Worm (Caenorhabditis elegans) whole organism, young adult: ENCODE measurements around the gene srj-39.

Source experiments
- B0035.1 ChIP-seq: sonication (generic microtip); optimal IDR thresholded peaks from 2 replicates; lab custom pipeline; 2016; ENCODE audit warnings: missing genetic modification characterization, mild to moderate bottlenecking, missing compliant biosample characterization, missing genotype, missing genetic modification reagents
- B0261.1 ChIP-seq: sonication (generic microtip); optimal IDR thresholded peaks from 2 replicates; lab custom pipeline; 2016; ENCODE audit warnings: mild to moderate bottlenecking, missing genetic modification characterization, moderate library complexity, missing compliant biosample characterization
- F10E7.11 ChIP-seq: sonication (generic microtip); optimal IDR thresholded peaks from 2 replicates; lab custom pipeline; 2017; ENCODE audit warnings: mild to moderate bottlenecking, missing genetic modification characterization, moderate library complexity, missing compliant biosample characterization
- F22D6.2 ChIP-seq: sonication (generic microtip); optimal IDR thresholded peaks from 2 replicates; lab custom pipeline; 2016; ENCODE audit warnings: mild to moderate bottlenecking, missing genetic modification characterization, missing compliant biosample characterization
- F23B12.7 ChIP-seq: sonication (generic microtip); optimal IDR thresholded peaks from 2 replicates; lab custom pipeline; 2017; ENCODE audit warnings: missing genetic modification characterization, mild to moderate bottlenecking, missing compliant biosample characterization, antibody characterized with exemption, moderate library complexity; ENCODE audit not compliant: insufficient read depth
- F33H1.4 ChIP-seq: fragments of 200-800 bp; sonication (Bioruptor generic); IDR thresholded peaks from 2 replicates; pipeline ENCODE4 v1.3.6; 2022; ENCODE audit warnings: missing genetic modification reagents, missing genetic modification characterization, missing compliant biosample characterization
- F37B4.10 ChIP-seq: fragments of 200-800 bp; sonication (Bioruptor generic); IDR thresholded peaks from 2 replicates; pipeline ENCODE4 v1.3.6; 2022; ENCODE audit warnings: missing genetic modification characterization, missing compliant biosample characterization
- K11D2.4 ChIP-seq: fragments of 200-800 bp; sonication (Bioruptor generic); IDR thresholded peaks from 2 replicates; pipeline ENCODE4 v1.3.6; 2022; ENCODE audit warnings: missing genetic modification reagents, missing genetic modification characterization, missing compliant biosample characterization
- K12H6.12 ChIP-seq: fragments of 200-800 bp; sonication (Bioruptor generic); optimal IDR thresholded peaks from 2 replicates; lab custom pipeline; 2018; ENCODE audit warnings: mild to moderate bottlenecking, missing genetic modification characterization, missing compliant biosample characterization
- T07F8.4 ChIP-seq: sonication (generic microtip); optimal IDR thresholded peaks from 2 replicates; lab custom pipeline; 2016; ENCODE audit warnings: mild to moderate bottlenecking, missing genetic modification characterization, moderate library complexity, missing compliant biosample characterization
- Y79H2A.3 ChIP-seq: fragments of 200-800 bp; sonication (Bioruptor generic); conservative IDR thresholded peaks from 2 replicates; pipeline ENCODE4 v1.3.6; 2022; ENCODE audit warnings: missing genetic modification reagents, missing genetic modification characterization, missing compliant biosample characterization
- Y95B8A.8 ChIP-seq: fragments of 200-800 bp; sonication (Bioruptor generic); IDR thresholded peaks from 2 replicates; pipeline ENCODE4 v1.3.6; 2022; ENCODE audit warnings: missing genetic modification reagents, missing genetic modification characterization, missing compliant biosample characterization
- ZK185.1 ChIP-seq: sonication (generic microtip); optimal IDR thresholded peaks from 2 replicates; lab custom pipeline; 2016; ENCODE audit warnings: mild to moderate bottlenecking, missing genetic modification characterization, missing compliant biosample characterization; ENCODE audit not compliant: poor library complexity, severe bottlenecking
- ama-1 ChIP-seq, 3 experiments: fragments of 150-350 bp in 1 of 3; sonication (generic microtip) in 2 of 3; optimal IDR thresholded peaks; 2 replicates each; lab custom pipeline; 2014 to 2018; ENCODE audit warnings: missing biosample characterization in 2 of 3, missing genetic modification characterization in 2 of 3, missing genetic modification reagents in 2 of 3
- aptf-2 ChIP-seq: fragments of 200-800 bp; sonication (Bioruptor generic); conservative IDR thresholded peaks from 2 replicates; pipeline ENCODE4 v1.3.6; 2022; ENCODE audit warnings: missing genetic modification reagents, missing genetic modification characterization, missing compliant biosample characterization
- athp-1 ChIP-seq: sonication (generic microtip); optimal IDR thresholded peaks from 2 replicates; lab custom pipeline; 2017; ENCODE audit warnings: mild to moderate bottlenecking, missing genetic modification characterization, missing compliant biosample characterization
- attf-5 ChIP-seq: fragments of 200-800 bp; sonication (Bioruptor generic); optimal IDR thresholded peaks from 2 replicates; lab custom pipeline; 2018; ENCODE audit warnings: mild to moderate bottlenecking, missing genetic modification characterization, missing compliant biosample characterization
- attf-6 ChIP-seq: fragments of 200-800 bp; sonication (Bioruptor generic); IDR thresholded peaks from 2 replicates; pipeline ENCODE4 v1.3.6; 2022; ENCODE audit warnings: missing genetic modification reagents, missing genetic modification characterization, missing compliant biosample characterization
- ceh-100 ChIP-seq: fragments of 200-800 bp; sonication (Bioruptor generic); IDR thresholded peaks from 2 replicates; pipeline ENCODE4 v1.3.6; 2022; ENCODE audit warnings: missing genetic modification reagents, missing genetic modification characterization, missing compliant biosample characterization
- ceh-27 ChIP-seq: fragments of 200-800 bp; sonication (Bioruptor generic); optimal IDR thresholded peaks from 2 replicates; lab custom pipeline; 2018; ENCODE audit warnings: mild to moderate bottlenecking, missing genetic modification characterization, moderate library complexity, missing compliant biosample characterization
- ceh-40 ChIP-seq: fragments of 200-800 bp; sonication (Bioruptor generic); IDR thresholded peaks from 2 replicates; pipeline ENCODE4 v1.3.6; 2022; ENCODE audit warnings: missing genetic modification characterization, missing compliant biosample characterization
- ceh-79 ChIP-seq: sonication (generic microtip); optimal IDR thresholded peaks from 2 replicates; lab custom pipeline; 2017; ENCODE audit warnings: mild to moderate bottlenecking, missing genetic modification characterization, missing compliant biosample characterization
- chd-7 ChIP-seq: sonication (generic microtip); optimal IDR thresholded peaks from 2 replicates; lab custom pipeline; 2016; ENCODE audit warnings: mild to moderate bottlenecking, missing genetic modification characterization, moderate library complexity, missing compliant biosample characterization
- fkh-3 ChIP-seq: sonication (generic microtip); optimal IDR thresholded peaks from 2 replicates; lab custom pipeline; 2016; ENCODE audit warnings: mild to moderate bottlenecking, missing genetic modification characterization, missing compliant biosample characterization
- gei-17 ChIP-seq: fragments of 200-800 bp; sonication (Bioruptor generic); optimal IDR thresholded peaks from 2 replicates; lab custom pipeline; 2018; ENCODE audit warnings: mild to moderate bottlenecking, missing genetic modification characterization, missing compliant biosample characterization
- hlh-26 ChIP-seq: fragments of 200-800 bp; sonication (Bioruptor generic); conservative IDR thresholded peaks from 2 replicates; pipeline ENCODE4 v1.3.6; 2022; ENCODE audit warnings: missing genetic modification reagents, missing genetic modification characterization, missing compliant biosample characterization
- hsf-1 ChIP-seq: fragments of 200-800 bp; sonication (Bioruptor generic); IDR thresholded peaks from 2 replicates; pipeline ENCODE4 v1.3.6; 2022; ENCODE audit warnings: missing genetic modification reagents, missing genetic modification characterization, missing compliant biosample characterization
- let-607 ChIP-seq, 2 experiments: fragments of 200-800 bp in 1 of 2; sonication (Bioruptor generic) in 1 of 2; sonication (generic microtip) in 1 of 2; optimal IDR thresholded peaks; 2 replicates each; lab custom pipeline; 2016 to 2018; ENCODE audit warnings: mild to moderate bottlenecking in 2 of 2, missing compliant biosample characterization in 2 of 2, missing genetic modification characterization in 2 of 2, moderate library complexity in 2 of 2, missing genotype in 1 of 2
- lin-26 ChIP-seq: fragments of 200-800 bp; sonication (Bioruptor generic); IDR thresholded peaks from 2 replicates; pipeline ENCODE4 v1.3.6; 2022; ENCODE audit warnings: missing genetic modification reagents, missing genetic modification characterization, missing compliant biosample characterization
- lin-35 ChIP-seq, 3 experiments: fragments of 150-350 bp in 2 of 3; sonication (generic microtip) in 1 of 3; optimal IDR thresholded peaks; 2 replicates each; lab custom pipeline; 2014 to 2018; ENCODE audit warnings: missing biosample characterization in 3 of 3, missing genetic modification characterization in 3 of 3, missing genetic modification reagents in 3 of 3
- lsl-1 ChIP-seq: fragments of 200-800 bp; sonication (Bioruptor generic); optimal IDR thresholded peaks from 2 replicates; lab custom pipeline; 2018; ENCODE audit warnings: mild to moderate bottlenecking, missing genetic modification characterization, moderate library complexity, missing compliant biosample characterization
- madf-10 ChIP-seq: sonication (generic microtip); optimal IDR thresholded peaks from 2 replicates; lab custom pipeline; 2016; ENCODE audit warnings: mild to moderate bottlenecking, missing genetic modification characterization, missing compliant biosample characterization
- mes-4 ChIP-seq: sonication (generic microtip); optimal IDR thresholded peaks from 2 replicates; lab custom pipeline; 2016; ENCODE audit warnings: missing genotype, missing genetic modification characterization, missing compliant biosample characterization
- mxl-1 ChIP-seq: sonication (generic microtip); optimal IDR thresholded peaks from 2 replicates; lab custom pipeline; 2016; ENCODE audit warnings: missing genetic modification characterization, missing compliant biosample characterization
- nfya-2 ChIP-seq: fragments of 200-800 bp; sonication (Bioruptor generic); IDR thresholded peaks from 2 replicates; pipeline ENCODE4 v1.3.6; 2022; ENCODE audit warnings: missing genetic modification reagents, missing genetic modification characterization, missing compliant biosample characterization
- pbrm-1 ChIP-seq: fragments of 200-800 bp; sonication (Bioruptor generic); IDR thresholded peaks from 2 replicates; pipeline ENCODE4 v1.3.6; 2022; ENCODE audit warnings: missing genetic modification reagents, missing genetic modification characterization, missing compliant biosample characterization
- pha-4 ChIP-seq: fragments of 150-350 bp; sonication (generic microtip); optimal IDR thresholded peaks from 2 replicates; lab custom pipeline; 2014; ENCODE audit warnings: missing biosample characterization, missing genetic modification reagents, missing genetic modification characterization
- rpc-1 ChIP-seq, 2 experiments: fragments of 150-350 bp in 1 of 2; sonication (generic microtip) in 1 of 2; optimal IDR thresholded peaks; 2 replicates each; lab custom pipeline; 2014 to 2018; ENCODE audit warnings: missing biosample characterization in 1 of 2, missing genetic modification characterization in 1 of 2, missing genetic modification reagents in 1 of 2, missing genotype in 1 of 2
- sdz-38 ChIP-seq: sonication (generic microtip); optimal IDR thresholded peaks from 2 replicates; lab custom pipeline; 2016; ENCODE audit warnings: missing genotype, missing genetic modification characterization, missing compliant biosample characterization
- snpc-3.4 ChIP-seq: sonication (generic microtip); optimal IDR thresholded peaks from 2 replicates; lab custom pipeline; 2017; ENCODE audit warnings: missing genetic modification characterization, mild to moderate bottlenecking, missing compliant biosample characterization, antibody characterized with exemption, moderate library complexity, missing genotype, missing genetic modification reagents
- snpc-4 ChIP-seq, 5 experiments: fragments of 150-350 bp in 1 of 5; sonication (generic microtip) in 4 of 5; optimal IDR thresholded peaks; 2 replicates each; lab custom pipeline; 2014 to 2018; ENCODE audit warnings: missing genetic modification characterization in 5 of 5, missing biosample characterization in 3 of 5, antibody characterized with exemption in 2 of 5, mild to moderate bottlenecking in 2 of 5, missing compliant biosample characterization in 2 of 5, missing genotype in 2 of 5, moderate library complexity in 2 of 5, missing genetic modification reagents in 1 of 5
- sptf-2 ChIP-seq: fragments of 200-800 bp; sonication (Bioruptor generic); optimal IDR thresholded peaks from 2 replicates; lab custom pipeline; 2018; ENCODE audit warnings: mild to moderate bottlenecking, missing genetic modification characterization, missing compliant biosample characterization
- tbp1 ChIP-seq: fragments of 200-800 bp; sonication (Bioruptor generic); optimal IDR thresholded peaks from 2 replicates; lab custom pipeline; 2018; ENCODE audit warnings: mild to moderate bottlenecking, missing genetic modification characterization, missing compliant biosample characterization
- unc-62 ChIP-seq: fragments of 150-350 bp; optimal IDR thresholded peaks from 2 replicates; lab custom pipeline; 2014; ENCODE audit warnings: missing biosample characterization, missing genetic modification reagents, missing genetic modification characterization
- zfh-2 ChIP-seq: fragments of 200-800 bp; sonication (Bioruptor generic); conservative IDR thresholded peaks from 2 replicates; pipeline ENCODE4 v1.3.6; 2022; ENCODE audit warnings: missing genetic modification reagents, missing genetic modification characterization, missing compliant biosample characterization
- zim-3 ChIP-seq: sonication (generic microtip); optimal IDR thresholded peaks from 2 replicates; lab custom pipeline; 2017; ENCODE audit warnings: mild to moderate bottlenecking, missing genetic modification characterization, moderate library complexity, missing compliant biosample characterization
- ztf-18 ChIP-seq: sonication (generic microtip); optimal IDR thresholded peaks from 2 replicates; lab custom pipeline; 2016; ENCODE audit warnings: missing genotype, mild to moderate bottlenecking, missing genetic modification characterization, missing compliant biosample characterization

srj-39 gene

ce11 chrV:4131471-4131939, 27.1 kb downstream of the srj-39 start, which contains the start of gene nhr-57 (continued):
- TF ChIP-seq snpc-4 (GFP tag; optimal IDR thresholded peaks at IDR 0.05; lab: Kevin White, UChicago) (no peak), snpc-4 (tag; optimal IDR thresholded peaks at IDR 0.05; lab: Kevin White, UChicago) (peak in 1 of 4 experiments; percentile 2), tbp1 (GFP tag; lab: Kevin White, UChicago) (peak; percentile 33), lin-26 (no peak), F23B12.7 (tag; lab: Kevin White, UChicago) (no peak), rpc-1 (optimal IDR thresholded peaks at IDR 0.05; lab: Kevin White, UChicago) (no peak), rpc-1 (tag; optimal IDR thresholded peaks at IDR 0.05; lab: Kevin White, UChicago) (no peak), zfh-2 (GFP tag; lab: Robert Waterston, UW) (no peak), attf-6 (GFP tag; lab: Robert Waterston, UW) (no peak), athp-1 (tag; lab: Kevin White, UChicago) (no peak), ztf-18 (tag; lab: Kevin White, UChicago) (no peak), F10E7.11 (no peak), mxl-1 (tag; lab: Kevin White, UChicago) (no peak), ceh-27 (GFP tag; lab: Kevin White, UChicago) (peak; percentile 48), F33H1.4 (GFP tag; lab: Robert Waterston, UW) (no peak), B0261.1 (no peak), zim-3 (tag; lab: Kevin White, UChicago) (no peak), ceh-40 (GFP tag; lab: Robert Waterston, UW) (no peak), mes-4 (tag; lab: Kevin White, UChicago) (no peak), aptf-2 (GFP tag; lab: Robert Waterston, UW) (no peak), snpc-3.4 (tag; lab: Kevin White, UChicago) (no peak), ceh-79 (tag; lab: Kevin White, UChicago) (no peak), pha-4 (tag; lab: Kevin White, UChicago) (peak; percentile 79), F22D6.2 (tag; lab: Kevin White, UChicago) (peak; percentile 50), hlh-26 (GFP tag; lab: Robert Waterston, UW) (no peak), unc-62 (GFP tag; lab: Kevin White, UChicago) (peak; percentile 16), let-607 (tag; optimal IDR thresholded peaks at IDR 0.05; lab: Kevin White, UChicago) (peak in 1 of 2 experiments; percentile 44), T07F8.4 (no peak), Y95B8A.8 (GFP tag; lab: Robert Waterston, UW) (no peak), nfya-2 (GFP tag; lab: Robert Waterston, UW) (no peak), sptf-2 (GFP tag; lab: Kevin White, UChicago) (no peak), B0035.1 (tag; lab: Kevin White, UChicago) (no peak), attf-5 (GFP tag; lab: Kevin White, UChicago) (peak; percentile 29), pbrm-1 (GFP tag; lab: Robert Waterston, UW) (no peak; the same call in 1 of the 2 replicates), sdz-38 (no peak), ceh-100 (GFP tag; lab: Robert Waterston, UW) (no peak), K11D2.4 (GFP tag; lab: Robert Waterston, UW) (no peak), lsl-1 (GFP tag; lab: Kevin White, UChicago) (no peak), lin-35 (GFP tag; optimal IDR thresholded peaks at IDR 0.05; lab: Kevin White, UChicago) (no peak), K12H6.12 (tag; lab: Kevin White, UChicago) (no peak), Y79H2A.3 (GFP tag; lab: Robert Waterston, UW) (no peak), gei-17 (no peak), ama-1 (optimal IDR thresholded peaks at IDR 0.05; lab: Kevin White, UChicago) (no peak), ama-1 (GFP tag; optimal IDR thresholded peaks at IDR 0.05; lab: Kevin White, UChicago) (no peak), madf-10 (tag; lab: Kevin White, UChicago) (no peak), F37B4.10 (GFP tag; lab: Robert Waterston, UW) (no peak), hsf-1 (no peak), ZK185.1 (no peak), chd-7 (tag; lab: Kevin White, UChicago) (peak; percentile 16), fkh-3 (tag; lab: Kevin White, UChicago) (no peak)
